Worm (Caenorhabditis elegans): ENCODE measurements around the gene R03H10.1.

The R03H10.1 gene

ce11 chrII:4170508-4170907, 9.5 kb upstream of the R03H10.1 start, which contains the start of gene R03H10.5:
Gene R03H10.5 (minus strand): TSS chrII:4170608.
- TF ChIP-seq nhr-28 (tag; optimal IDR thresholded peaks at IDR 0.05) (no peak), mep-1 (tag; optimal IDR thresholded peaks at IDR 0.05) (no peak), sptf-1 (tag; optimal IDR thresholded peaks at IDR 0.05) (no peak), ces-1 (GFP tag; optimal IDR thresholded peaks at IDR 0.05) (no peak), sem-2 (GFP tag; optimal IDR thresholded peaks at IDR 0.05) (no peak), nhr-76 (tag; optimal IDR thresholded peaks at IDR 0.05) (no peak), ceh-43 (GFP tag; optimal IDR thresholded peaks at IDR 0.05) (no peak), unc-120 (tag; optimal IDR thresholded peaks at IDR 0.05; ENCODE audit: poor library complexity, severe bottlenecking) (no peak), nhr-2 (tag; optimal IDR thresholded peaks at IDR 0.05) (no peak), unc-39 (tag; optimal IDR thresholded peaks at IDR 0.05) (no peak), ceh-83 (GFP tag; optimal IDR thresholded peaks at IDR 0.05) (no peak)

ce11 chrII:4173398-4173797, 6.7 kb upstream of the R03H10.1 start, which contains the start of gene R03H10.6:
Gene R03H10.6 (minus strand): TSS chrII:4173498.
- TF ChIP-seq nhr-28 (tag; optimal IDR thresholded peaks at IDR 0.05) (no peak), mab-5 (tag; optimal IDR thresholded peaks at IDR 0.05) (no peak), cnd-1 (tag; optimal IDR thresholded peaks at IDR 0.05) (no peak), ztf-11 (tag; optimal IDR thresholded peaks at IDR 0.05) (no peak), flh-1 (GFP tag; optimal IDR thresholded peaks at IDR 0.05) (no peak), sem-2 (GFP tag; optimal IDR thresholded peaks at IDR 0.05) (no peak), ceh-83 (GFP tag; optimal IDR thresholded peaks at IDR 0.05) (no peak), lin-32 (GFP tag; optimal IDR thresholded peaks at IDR 0.05) (no peak), snpc-4 (tag; optimal IDR thresholded peaks at IDR 0.05) (no peak), nhr-237 (tag; optimal IDR thresholded peaks at IDR 0.05) (no peak), unc-39 (tag; optimal IDR thresholded peaks at IDR 0.05) (no peak), tbx-8 (GFP tag; optimal IDR thresholded peaks at IDR 0.05) (no peak), sptf-1 (tag; optimal IDR thresholded peaks at IDR 0.05) (no peak), pha-4 (tag; optimal IDR thresholded peaks at IDR 0.05) (no peak)

- no peak for TF ChIP-seq mab-5 (tag; optimal IDR thresholded peaks at IDR 0.05)
- TF ChIP-seq elt-1 (tag; optimal IDR thresholded peaks at IDR 0.05; ENCODE audit: borderline replicate concordance, insufficient read depth) = no peak
- TF ChIP-seq elt-3 (tag; optimal IDR thresholded peaks at IDR 0.05) = no peak
- TF ChIP-seq ham-2 (GFP tag; optimal IDR thresholded peaks at IDR 0.05) = no peak
- TF ChIP-seq hlh-1 (tag; optimal IDR thresholded peaks at IDR 0.05) = no peak
- no peak for TF ChIP-seq M03D4.4 (tag; optimal IDR thresholded peaks at IDR 0.05)
- no peak for TF ChIP-seq lsy-2 (tag; optimal IDR thresholded peaks at IDR 0.05)
- no peak for TF ChIP-seq ztf-11 (tag; optimal IDR thresholded peaks at IDR 0.05)
- no peak for TF ChIP-seq bed-3 (GFP tag; optimal IDR thresholded peaks at IDR 0.05)
- no peak for TF ChIP-seq pha-4 (tag; optimal IDR thresholded peaks at IDR 0.05)
- TF ChIP-seq nhr-28 (tag; optimal IDR thresholded peaks at IDR 0.05) = no peak
- no peak for TF ChIP-seq lin-13 (tag; optimal IDR thresholded peaks at IDR 0.05)
- no peak for TF ChIP-seq ces-1 (GFP tag; optimal IDR thresholded peaks at IDR 0.05)
- no peak for TF ChIP-seq flh-1 (GFP tag; optimal IDR thresholded peaks at IDR 0.05)
- no peak for TF ChIP-seq unc-39 (tag; optimal IDR thresholded peaks at IDR 0.05)
- TF ChIP-seq ceh-83 (GFP tag; optimal IDR thresholded peaks at IDR 0.05) = no peak
- TF ChIP-seq nhr-76 (tag; optimal IDR thresholded peaks at IDR 0.05) = no peak
- TF ChIP-seq mep-1 (tag; optimal IDR thresholded peaks at IDR 0.05) = no peak
- TF ChIP-seq unc-62 (GFP tag; optimal IDR thresholded peaks at IDR 0.05) = no peak
- TF ChIP-seq mls-2 (tag; optimal IDR thresholded peaks at IDR 0.05) = no peak
Measured at ce11 chrII:4173842-4174241, 6.2 kb upstream of the R03H10.1 start.

ce11 chrII:4178838-4179237, 1.2 kb upstream of the R03H10.1 start, which contains the start of gene R03H10.7:
Gene R03H10.7 (minus strand): TSS chrII:4178938.
- TF ChIP-seq unc-62 (GFP tag; optimal IDR thresholded peaks at IDR 0.05) = no peak
- TF ChIP-seq flh-1 (GFP tag; optimal IDR thresholded peaks at IDR 0.05) = no peak
- no peak for TF ChIP-seq nhr-28 (tag; optimal IDR thresholded peaks at IDR 0.05)
- no peak for TF ChIP-seq mep-1 (tag; optimal IDR thresholded peaks at IDR 0.05)
- TF ChIP-seq snpc-4 (tag; optimal IDR thresholded peaks at IDR 0.05) = no peak
- TF ChIP-seq mab-5 (tag; optimal IDR thresholded peaks at IDR 0.05) = no peak
- TF ChIP-seq zip-8 (tag; optimal IDR thresholded peaks at IDR 0.05) = no peak
- no peak for TF ChIP-seq unc-120 (tag; optimal IDR thresholded peaks at IDR 0.05; ENCODE audit: poor library complexity, severe bottlenecking)
- no peak for TF ChIP-seq nhr-237 (tag; optimal IDR thresholded peaks at IDR 0.05)
- no peak for TF ChIP-seq ham-2 (GFP tag; optimal IDR thresholded peaks at IDR 0.05)
- no peak for TF ChIP-seq lin-13 (tag; optimal IDR thresholded peaks at IDR 0.05)
- TF ChIP-seq pha-4 (tag; optimal IDR thresholded peaks at IDR 0.05) = no peak
- no peak for TF ChIP-seq elt-3 (tag; optimal IDR thresholded peaks at IDR 0.05)
- no peak for TF ChIP-seq ceh-83 (GFP tag; optimal IDR thresholded peaks at IDR 0.05)
- no peak for TF ChIP-seq elt-1 (tag; optimal IDR thresholded peaks at IDR 0.05; ENCODE audit: borderline replicate concordance, insufficient read depth)
- no peak for TF ChIP-seq drap-1 (GFP tag; optimal IDR thresholded peaks at IDR 0.05)

All from whole organism, mixed stage, embryonic.